Worm (Caenorhabditis elegans): Measurements from ENCODE around the gene octr-1.

ce11 chrX:5567454-5567853 is 43.6 kb downstream of the octr-1 start, which contains the start of gene mec-2:
- TF ChIP-seq nhr-47 (tag; optimal IDR thresholded peaks at IDR 0.05) (no peak), skn-1 (tag; optimal IDR thresholded peaks at IDR 0.05) (no peak), nhr-77 (tag; optimal IDR thresholded peaks at IDR 0.05) (no peak), ces-1 (GFP tag; optimal IDR thresholded peaks at IDR 0.05) (no peak), C34B4.2 (tag; optimal IDR thresholded peaks at IDR 0.05) (no peak), fkh-10 (GFP tag; optimal IDR thresholded peaks at IDR 0.05) (no peak), unc-86 (tag; optimal IDR thresholded peaks at IDR 0.05) (no peak), pax-3 (tag; optimal IDR thresholded peaks at IDR 0.05) (no peak), isw-1 (GFP tag; IDR thresholded peaks at IDR 0.05) (no peak), C04F5.9 (tag; optimal IDR thresholded peaks at IDR 0.05) (no peak), egl-13 (tag; optimal IDR thresholded peaks at IDR 0.05) (no peak), ets-5 (GFP tag; IDR thresholded peaks at IDR 0.05) (no peak)

All from whole organism, L1 larva.